Worm (Caenorhabditis elegans): ENCODE measurements around the gene cutl-11.

ce11 chrX:11641562-11641961, 9.1 kb downstream of the cutl-11 start:
- no peak for TF ChIP-seq him-1 (tag; optimal IDR thresholded peaks at IDR 0.05)
- TF ChIP-seq dao-5 (tag; optimal IDR thresholded peaks at IDR 0.05) = no peak

Measured in whole organism, L4/young adult.